Worm (Caenorhabditis elegans) whole organism, midembryonic: ENCODE data around the gene T05A8.7.

Source experiments
- T22C8.4 ChIP-seq: fragments of 200-800 bp; sonication (Bioruptor generic); IDR thresholded peaks from 2 replicates; pipeline ENCODE4 v1.3.6; 2022; ENCODE audit warnings: missing genetic modification characterization, missing compliant biosample characterization
- cog-1 ChIP-seq: sonication (generic microtip); optimal IDR thresholded peaks from 2 replicates; lab custom pipeline; 2016; ENCODE audit warnings: missing genetic modification characterization, missing compliant biosample characterization
- flt-1 ChIP-seq: fragments of 200-800 bp; sonication (Bioruptor generic); IDR thresholded peaks from 2 replicates; pipeline ENCODE4 v1.3.6; 2022; ENCODE audit warnings: missing genetic modification characterization, missing compliant biosample characterization
- klf-2 ChIP-seq: fragments of 200-800 bp; sonication (Bioruptor generic); conservative IDR thresholded peaks from 2 replicates; pipeline ENCODE4 v1.3.6; 2022; ENCODE audit warnings: missing genetic modification reagents, missing genetic modification characterization, missing compliant biosample characterization
- med-1 ChIP-seq: sonication (generic microtip); optimal IDR thresholded peaks from 2 replicates; lab custom pipeline; 2017; ENCODE audit warnings: missing genetic modification characterization, mild to moderate bottlenecking, missing compliant biosample characterization, antibody characterized with exemption, missing genetic modification reagents; ENCODE audit not compliant: insufficient read depth
- ref-1 ChIP-seq: fragments of 200-800 bp; sonication (Bioruptor generic); conservative IDR thresholded peaks from 2 replicates; pipeline ENCODE4 v1.3.6; 2022; ENCODE audit warnings: missing genetic modification reagents, missing genetic modification characterization, missing compliant biosample characterization
- tab-1 ChIP-seq: fragments of 200-800 bp; sonication (Bioruptor generic); IDR thresholded peaks from 2 replicates; pipeline ENCODE4 v1.3.6; 2022; ENCODE audit warnings: missing genetic modification characterization, missing compliant biosample characterization
- ztf-23 ChIP-seq: fragments of 200-800 bp; sonication (Bioruptor generic); IDR thresholded peaks from 2 replicates; pipeline ENCODE4 v1.3.6; 2022; ENCODE audit warnings: missing genetic modification reagents, missing genetic modification characterization, missing compliant biosample characterization
- ztf-29 ChIP-seq: fragments of 200-800 bp; sonication (Bioruptor generic); IDR thresholded peaks from 2 replicates; pipeline ENCODE4 v1.3.6; 2022; ENCODE audit warnings: missing genetic modification reagents, missing genetic modification characterization, missing compliant biosample characterization

ce11 chrII:2757954-2758353 is 15.8 kb upstream of the T05A8.7 start, which contains the start of gene F29A7.8:
- TF ChIP-seq tab-1 (GFP tag; lab: Robert Waterston, UW) (no peak), flt-1 (GFP tag; lab: Robert Waterston, UW) (no peak), med-1 (GFP tag; lab: Kevin White, UChicago) (no peak), klf-2 (GFP tag; lab: Robert Waterston, UW) (no peak), T22C8.4 (GFP tag; lab: Robert Waterston, UW) (no peak), ztf-29 (no peak), cog-1 (tag; lab: Kevin White, UChicago) (no peak), ztf-23 (GFP tag; lab: Robert Waterston, UW) (no peak), ref-1 (GFP tag; lab: Robert Waterston, UW) (no peak)
